Fruit fly (Drosophila melanogaster): ENCODE measurements around the gene CG43342.

Gene CG43342

DNA sequence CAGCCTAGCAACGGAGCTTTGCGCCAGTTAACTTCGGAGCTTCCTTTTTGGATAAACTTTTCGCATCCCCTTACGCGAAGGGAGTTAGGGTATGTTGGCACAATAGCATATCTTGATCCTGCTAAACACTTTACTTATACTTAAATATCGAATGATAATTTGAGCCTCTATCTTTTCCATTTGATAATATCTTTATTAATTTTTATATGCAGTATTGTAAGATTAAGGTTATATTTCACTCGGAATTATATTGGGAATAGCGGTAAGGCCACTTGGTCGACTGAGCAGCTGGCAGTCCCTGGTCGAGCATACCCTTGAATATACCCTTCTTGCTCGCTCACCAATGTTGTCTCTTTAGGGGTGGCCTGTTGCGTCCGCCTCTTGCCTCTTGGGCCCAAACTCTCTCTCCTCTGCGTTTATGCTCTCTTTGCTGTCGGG lies 12.3 kb upstream of the CG43342 start (continued):
- TF ChIP-seq gfzf (GFP tag; optimal IDR thresholded peaks at IDR 0.05) (no peak), PHDP (tag; optimal IDR thresholded peaks at IDR 0.05) (peak; percentile 59), CG43689 (GFP tag; IDR thresholded peaks at IDR 0.05) (peak; percentile 28; the same call in 1 of the 2 replicates), CG11456 (GFP tag; IDR thresholded peaks at IDR 0.05) (peak; percentile 75; the same call in 2 of the 3 replicates), CG9932 (GFP tag; IDR thresholded peaks at IDR 0.05) (peak; percentile 82), CG8290 (GFP tag; optimal IDR thresholded peaks at IDR 0.05) (no peak), CG8290 (tag; optimal IDR thresholded peaks at IDR 0.05) (no peak), HmgD (GFP tag; optimal IDR thresholded peaks at IDR 0.05) (no peak), hth (optimal IDR thresholded peaks at IDR 0.05) (no peak), pzg (GFP tag; optimal IDR thresholded peaks at IDR 0.05) (no peak), CG10565 (GFP tag; optimal IDR thresholded peaks at IDR 0.05) (no peak), eve (GFP tag; optimal IDR thresholded peaks at IDR 0.05) (no peak), dmrt99B (tag; optimal IDR thresholded peaks at IDR 0.05) (peak; percentile 82), vfl (GFP tag; optimal IDR thresholded peaks at IDR 0.05) (no peak), Chrac-16 (GFP tag; optimal IDR thresholded peaks at IDR 0.05) (peak; percentile 14), CG14965 (GFP tag; optimal IDR thresholded peaks at IDR 0.05; ENCODE audit: borderline replicate concordance) (no peak), CG17829 (tag; optimal IDR thresholded peaks at IDR 0.05) (no peak), lola (GFP tag; optimal IDR thresholded peaks at IDR 0.05) (peak in 1 of 3 experiments; percentile 23), dimm (GFP tag; IDR thresholded peaks at IDR 0.05) (peak; percentile 29; the same call in 1 of the 2 replicates), Sry-β (GFP tag; optimal IDR thresholded peaks at IDR 0.05) (no peak), her (GFP tag; optimal IDR thresholded peaks at IDR 0.05) (no peak), CG7928 (GFP tag; optimal IDR thresholded peaks at IDR 0.05) (no peak), CG7786 (GFP tag; optimal IDR thresholded peaks at IDR 0.05) (no peak), Taf1 (GFP tag; IDR thresholded peaks at IDR 0.05) (peak; percentile 60), NfI (GFP tag; optimal IDR thresholded peaks at IDR 0.05) (peak; percentile 52), fd96Cb (tag; optimal IDR thresholded peaks at IDR 0.05) (peak; percentile 41), prd (optimal IDR thresholded peaks at IDR 0.05) (no peak), prd (GFP tag; IDR thresholded peaks at IDR 0.05) (peak; percentile 78), CG1529 (GFP tag; optimal IDR thresholded peaks at IDR 0.05) (no peak), chif (GFP tag; optimal IDR thresholded peaks at IDR 0.05) (peak in 1 of 2 experiments; percentile 13), CG34376 (GFP tag; optimal IDR thresholded peaks at IDR 0.05) (no peak), CG30431 (GFP tag; optimal IDR thresholded peaks at IDR 0.05) (no peak), inv (GFP tag; IDR thresholded peaks at IDR 0.05; ENCODE audit: partially characterized antibody) (no peak), E2f1 (GFP tag; IDR thresholded peaks at IDR 0.05) (peak; percentile 60), D (optimal IDR thresholded peaks at IDR 0.05) (no peak), D (GFP tag; optimal IDR thresholded peaks at IDR 0.05) (peak; percentile 41), CG14050 (GFP tag; IDR thresholded peaks at IDR 0.05) (peak; percentile 78), CG18011 (GFP tag; optimal IDR thresholded peaks at IDR 0.05) (no peak), Dad (GFP tag; optimal IDR thresholded peaks at IDR 0.05) (no peak), CG7271 (tag; optimal IDR thresholded peaks at IDR 0.05) (no peak), CG10431 (GFP tag; optimal IDR thresholded peaks at IDR 0.05) (no peak), CG14441 (GFP tag; IDR thresholded peaks at IDR 0.05) (peak; percentile 78), CG5180 (GFP tag; optimal IDR thresholded peaks at IDR 0.05) (peak; percentile 25), jing (GFP tag; optimal IDR thresholded peaks at IDR 0.05) (peak; percentile 25), gce (GFP tag; IDR thresholded peaks at IDR 0.05) (no peak), amos (GFP tag; IDR thresholded peaks at IDR 0.05; ENCODE audit: partially characterized antibody) (no peak), CG16863 (GFP tag; optimal IDR thresholded peaks at IDR 0.05) (no peak), bsh (GFP tag; optimal IDR thresholded peaks at IDR 0.05) (peak in 1 of 2 experiments; percentile 38), grau (tag; optimal IDR thresholded peaks at IDR 0.05) (peak; percentile 68), az2 (GFP tag; optimal IDR thresholded peaks at IDR 0.05) (peak; percentile 52), CG12071 (GFP tag; optimal IDR thresholded peaks at IDR 0.05) (peak; percentile 6), vvl (GFP tag; IDR thresholded peaks at IDR 0.05) (peak; percentile 72)
